Worm (Caenorhabditis elegans) whole organism, midembryonic: ENCODE results near the gene F13H10.6.

Source experiments
- cog-1 ChIP-seq: sonication (generic microtip); optimal IDR thresholded peaks from 2 replicates; lab custom pipeline; 2016; ENCODE audit warnings: missing genetic modification characterization, missing compliant biosample characterization
- flt-1 ChIP-seq: fragments of 200-800 bp; sonication (Bioruptor generic); IDR thresholded peaks from 2 replicates; pipeline ENCODE4 v1.3.6; 2022; ENCODE audit warnings: missing genetic modification characterization, missing compliant biosample characterization
- tab-1 ChIP-seq: fragments of 200-800 bp; sonication (Bioruptor generic); IDR thresholded peaks from 2 replicates; pipeline ENCODE4 v1.3.6; 2022; ENCODE audit warnings: missing genetic modification characterization, missing compliant biosample characterization
- ztf-23 ChIP-seq: fragments of 200-800 bp; sonication (Bioruptor generic); IDR thresholded peaks from 2 replicates; pipeline ENCODE4 v1.3.6; 2022; ENCODE audit warnings: missing genetic modification reagents, missing genetic modification characterization, missing compliant biosample characterization

DNA sequence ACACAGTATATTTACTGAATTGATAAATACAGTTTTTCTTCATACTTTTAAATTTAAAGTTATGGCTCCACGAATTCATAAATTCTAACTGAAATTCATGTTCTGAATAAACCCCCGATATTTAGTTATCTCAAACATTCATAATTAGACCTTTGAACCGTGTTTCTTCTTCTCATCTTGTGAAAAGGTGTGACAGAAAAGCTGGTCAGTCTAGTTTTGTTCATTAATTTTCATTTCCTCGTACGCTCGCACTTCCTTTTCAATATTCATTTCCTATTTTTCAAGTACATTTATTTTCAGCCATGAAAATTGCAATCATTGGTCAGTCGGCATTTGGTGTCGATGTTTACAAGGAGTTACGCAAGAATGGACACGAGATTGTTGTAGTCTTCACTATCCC, 13.2 kb downstream of the F13H10.6 start, which contains the start of gene alh-3:
- no peak for TF ChIP-seq cog-1 (tag; lab: Kevin White, UChicago)
- no peak for TF ChIP-seq flt-1 (GFP tag; lab: Robert Waterston, UW)
- TF ChIP-seq ztf-23 (GFP tag; lab: Robert Waterston, UW), result no peak
- TF ChIP-seq tab-1 (GFP tag; lab: Robert Waterston, UW), result no peak
